Worm (Caenorhabditis elegans): Measurements from ENCODE around the gene C06A6.2.

DNA sequence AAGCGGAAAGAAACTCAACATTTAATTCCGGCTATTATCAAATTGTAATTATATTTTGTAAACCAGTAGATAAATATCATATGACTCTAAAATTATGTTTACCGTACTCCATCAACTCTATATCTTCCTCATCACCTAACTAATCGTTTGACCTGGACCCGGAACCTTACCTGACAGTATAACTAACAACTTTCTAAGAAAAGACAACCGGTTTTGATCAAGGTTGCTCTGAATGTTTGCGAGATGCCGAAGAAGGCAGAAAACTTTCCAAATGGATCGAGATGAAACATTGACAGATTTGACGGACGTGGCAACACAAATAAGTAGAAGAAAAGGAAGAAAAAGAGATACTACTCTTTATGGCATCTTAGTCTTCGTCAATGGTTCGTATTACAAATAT, 21.8 kb upstream of the C06A6.2 start:
- TF ChIP-seq unc-39 (tag; optimal IDR thresholded peaks at IDR 0.05) (no peak), nhr-28 (tag; optimal IDR thresholded peaks at IDR 0.05) (no peak), lin-39 (tag; optimal IDR thresholded peaks at IDR 0.05) (no peak), aly-2 (tag; optimal IDR thresholded peaks at IDR 0.05) (no peak), snpc-4 (tag; optimal IDR thresholded peaks at IDR 0.05) (no peak)

Measured in whole organism, L4 larva.